Worm (Caenorhabditis elegans) whole organism, L4 larva: ENCODE results near the gene lido-1.
A peak's percentile ranks its signal among the peaks of the same experiment; 100 is the strongest.

Source experiments
- F49E8.2 ChIP-seq: sonication (generic microtip); optimal IDR thresholded peaks from 2 replicates; lab custom pipeline; 2016; ENCODE audit warnings: missing compliant biosample characterization, mild to moderate bottlenecking, missing genetic modification characterization, borderline replicate concordance
- T26A8.4 ChIP-seq: fragments of 200-800 bp; sonication (Bioruptor generic); IDR thresholded peaks from 2 replicates; pipeline ENCODE4 v1.3.6; 2022; ENCODE audit warnings: missing genetic modification characterization, missing compliant biosample characterization
- Y105C5A.15 ChIP-seq: fragments of 200-800 bp; sonication (Bioruptor generic); IDR thresholded peaks from 2 replicates; pipeline ENCODE4 v1.3.6; 2022; ENCODE audit warnings: missing genetic modification characterization, missing compliant biosample characterization
- Y48G9A.11 ChIP-seq: fragments of 200-800 bp; sonication (Bioruptor generic); IDR thresholded peaks from 2 replicates; pipeline ENCODE4 v1.3.6; 2022; ENCODE audit warnings: missing genetic modification reagents, missing genetic modification characterization, missing compliant biosample characterization
- ZK337.2 ChIP-seq: fragments of 200-800 bp; sonication (Bioruptor generic); IDR thresholded peaks from 2 replicates; pipeline ENCODE4 v1.3.6; 2022; ENCODE audit warnings: missing genetic modification reagents, missing genetic modification characterization, missing compliant biosample characterization
- aha-1 ChIP-seq: fragments of 150-350 bp; peaks from one replicate; lab custom pipeline; 2014; ENCODE audit warnings: missing biosample characterization, missing genetic modification characterization
- ama-1 ChIP-seq: fragments of 150-350 bp; optimal IDR thresholded peaks from 2 replicates; lab custom pipeline; 2014; ENCODE audit warnings: inconsistent platforms, mixed read lengths
- arid-1 ChIP-seq: fragments of 200-800 bp; sonication (Bioruptor generic); conservative IDR thresholded peaks from 2 replicates; pipeline ENCODE4 v1.3.6; 2022; ENCODE audit warnings: missing genetic modification reagents, missing genetic modification characterization, missing compliant biosample characterization
- attf-4 ChIP-seq: sonication (generic microtip); optimal IDR thresholded peaks from 3 replicates; lab custom pipeline; 2017; ENCODE audit warnings: missing biosample characterization, missing genetic modification characterization
- ceh-28 ChIP-seq: fragments of 150-350 bp; optimal IDR thresholded peaks from 2 replicates; lab custom pipeline; 2014; ENCODE audit warnings: missing biosample characterization, missing genetic modification reagents, missing genetic modification characterization
- ceh-44 ChIP-seq: fragments of 200-800 bp; sonication (Bioruptor generic); IDR thresholded peaks from 2 replicates; pipeline ENCODE4 v1.3.6; 2022; ENCODE audit warnings: missing genetic modification reagents, missing genetic modification characterization, missing compliant biosample characterization
- ceh-62 ChIP-seq: sonication (generic microtip); optimal IDR thresholded peaks from 2 replicates; lab custom pipeline; 2017; ENCODE audit warnings: missing biosample characterization, missing genetic modification characterization
- ceh-82 ChIP-seq: sonication (generic microtip); optimal IDR thresholded peaks from 2 replicates; lab custom pipeline; 2017; ENCODE audit warnings: missing biosample characterization, missing genetic modification characterization
- ces-1 ChIP-seq: fragments of 150-350 bp; sonication (generic microtip); optimal IDR thresholded peaks from 4 replicates; lab custom pipeline; 2014; ENCODE audit warnings: missing biosample characterization, missing genetic modification reagents, missing genetic modification characterization
- cey-2 ChIP-seq: sonication (generic microtip); optimal IDR thresholded peaks from 3 replicates; lab custom pipeline; 2017; ENCODE audit warnings: missing genetic modification characterization, mild to moderate bottlenecking, missing compliant biosample characterization, antibody characterized with exemption, borderline replicate concordance; ENCODE audit not compliant: insufficient read depth
- ctbp-1 ChIP-seq: fragments of 200-800 bp; sonication (Bioruptor generic); IDR thresholded peaks from 2 replicates; pipeline ENCODE4 v1.3.6; 2022; ENCODE audit warnings: missing genetic modification reagents, missing genetic modification characterization, missing compliant biosample characterization
- daf-16 ChIP-seq, 3 experiments: sonication (generic microtip); optimal IDR thresholded peaks; 2 replicates each; lab custom pipeline; 2016 to 2017; ENCODE audit warnings: missing genetic modification characterization in 3 of 3, missing genetic modification reagents in 3 of 3, mild to moderate bottlenecking in 2 of 3, missing compliant biosample characterization in 2 of 3, missing biosample characterization in 1 of 3, moderate library complexity in 1 of 3
- dmd-8 ChIP-seq: fragments of 200-800 bp; sonication (Bioruptor generic); IDR thresholded peaks from 2 replicates; pipeline ENCODE4 v1.3.6; 2022; ENCODE audit warnings: missing genetic modification characterization, missing compliant biosample characterization
- dpl-1 ChIP-seq: fragments of 150-350 bp; optimal IDR thresholded peaks from 2 replicates; lab custom pipeline; 2014; ENCODE audit warnings: missing biosample characterization, missing genetic modification reagents, missing genetic modification characterization
- egl-27 ChIP-seq: sonication (generic microtip); optimal IDR thresholded peaks from 3 replicates; lab custom pipeline; 2017; ENCODE audit warnings: missing biosample characterization, missing genetic modification reagents, missing genetic modification characterization
- fos-1 ChIP-seq: fragments of 150-350 bp; optimal IDR thresholded peaks from 2 replicates; lab custom pipeline; 2014; ENCODE audit warnings: missing biosample characterization, missing genetic modification characterization
- hif-1 ChIP-seq, 2 experiments: sonication (generic microtip); optimal IDR thresholded peaks; 2 replicates each; lab custom pipeline; 2016 to 2017; ENCODE audit warnings: missing compliant biosample characterization in 2 of 2, missing genetic modification characterization in 2 of 2, missing genetic modification reagents in 2 of 2, missing genotype in 2 of 2, mild to moderate bottlenecking in 1 of 2
- hlh-11 ChIP-seq: fragments of 200-800 bp; sonication (Bioruptor generic); optimal IDR thresholded peaks from 2 replicates; lab custom pipeline; 2018; ENCODE audit warnings: mild to moderate bottlenecking, missing genetic modification characterization, missing compliant biosample characterization
- hlh-30 ChIP-seq: sonication (generic microtip); optimal IDR thresholded peaks from 2 replicates; lab custom pipeline; 2017; ENCODE audit warnings: antibody characterized with exemption, mild to moderate bottlenecking, missing genetic modification characterization, missing compliant biosample characterization; ENCODE audit not compliant: insufficient read depth
- hmg-1.1 ChIP-seq: fragments of 200-800 bp; sonication (Bioruptor generic); IDR thresholded peaks from 2 replicates; pipeline ENCODE4 v1.3.6; 2022; ENCODE audit warnings: missing genetic modification reagents, missing genetic modification characterization, missing compliant biosample characterization
- lin-13 ChIP-seq: fragments of 150-350 bp; optimal IDR thresholded peaks from 2 replicates; lab custom pipeline; 2014; ENCODE audit warnings: missing biosample characterization, missing genetic modification reagents, missing genetic modification characterization
- lin-29 ChIP-seq: fragments of 200-800 bp; sonication (Bioruptor generic); IDR thresholded peaks from 2 replicates; pipeline ENCODE4 v1.3.6; 2022; ENCODE audit warnings: missing genetic modification reagents, missing genetic modification characterization, missing compliant biosample characterization
- lin-39 ChIP-seq: fragments of 150-350 bp; optimal IDR thresholded peaks from 2 replicates; lab custom pipeline; 2014; ENCODE audit warnings: missing biosample characterization, missing genetic modification reagents, missing genetic modification characterization
- lir-3 ChIP-seq: sonication (generic microtip); optimal IDR thresholded peaks from 2 replicates; lab custom pipeline; 2016; ENCODE audit warnings: mild to moderate bottlenecking, missing genetic modification characterization, missing compliant biosample characterization
- madf-9 ChIP-seq: fragments of 200-800 bp; sonication (Bioruptor generic); conservative IDR thresholded peaks from 2 replicates; pipeline ENCODE4 v1.3.6; 2022; ENCODE audit warnings: missing genetic modification reagents, missing genetic modification characterization, missing compliant biosample characterization
- mdl-1 ChIP-seq, 2 experiments: fragments of 150-350 bp in 1 of 2; sonication (generic microtip) in 1 of 2; optimal IDR thresholded peaks; 2 replicates each; lab custom pipeline; 2014 to 2017; ENCODE audit warnings: missing biosample characterization in 2 of 2, missing genetic modification characterization in 2 of 2
- mes-2 ChIP-seq: sonication (generic microtip); optimal IDR thresholded peaks from 2 replicates; lab custom pipeline; 2016; ENCODE audit warnings: missing genotype, mild to moderate bottlenecking, missing genetic modification characterization, missing compliant biosample characterization; ENCODE audit not compliant: poor library complexity, severe bottlenecking
- mxl-2 ChIP-seq: fragments of 200-800 bp; sonication (Bioruptor generic); conservative IDR thresholded peaks from 2 replicates; pipeline ENCODE4 v1.3.6; 2022; ENCODE audit warnings: missing genetic modification reagents, missing genetic modification characterization, missing compliant biosample characterization
- mxl-3 ChIP-seq: fragments of 200-800 bp; sonication (Bioruptor generic); optimal IDR thresholded peaks from 2 replicates; lab custom pipeline; 2018; ENCODE audit warnings: mild to moderate bottlenecking, missing genetic modification characterization, missing compliant biosample characterization
- nhr-10 ChIP-seq: fragments of 150-350 bp; optimal IDR thresholded peaks from 2 replicates; lab custom pipeline; 2014; ENCODE audit warnings: missing biosample characterization, missing genetic modification characterization
- nhr-102 ChIP-seq: sonication (generic microtip); optimal IDR thresholded peaks from 2 replicates; lab custom pipeline; 2016; ENCODE audit warnings: mild to moderate bottlenecking, missing genetic modification characterization, moderate library complexity, missing compliant biosample characterization
- nhr-237 ChIP-seq: sonication (generic microtip); optimal IDR thresholded peaks from 2 replicates; lab custom pipeline; 2017; ENCODE audit warnings: missing biosample characterization, missing genetic modification characterization
- nhr-25 ChIP-seq: sonication (generic microtip); optimal IDR thresholded peaks from 2 replicates; lab custom pipeline; 2017; ENCODE audit warnings: missing genetic modification characterization, mild to moderate bottlenecking, missing compliant biosample characterization, antibody characterized with exemption, moderate library complexity, borderline replicate concordance; ENCODE audit not compliant: insufficient read depth
- nhr-28 ChIP-seq: fragments of 150-350 bp; optimal IDR thresholded peaks from 2 replicates; lab custom pipeline; 2014; ENCODE audit warnings: missing biosample characterization, missing genetic modification characterization
- nhr-48 ChIP-seq: sonication (generic microtip); optimal IDR thresholded peaks from 2 replicates; lab custom pipeline; 2016; ENCODE audit warnings: mild to moderate bottlenecking, missing genetic modification characterization, missing compliant biosample characterization
- nhr-76 ChIP-seq: fragments of 150-350 bp; optimal IDR thresholded peaks from 2 replicates; lab custom pipeline; 2014; ENCODE audit warnings: missing biosample characterization, missing genetic modification characterization
- nhr-77 ChIP-seq: fragments of 150-350 bp; optimal IDR thresholded peaks from 2 replicates; lab custom pipeline; 2014; ENCODE audit warnings: missing biosample characterization, missing genetic modification characterization
- php-3 ChIP-seq: fragments of 200-800 bp; sonication (Bioruptor generic); IDR thresholded peaks from 2 replicates; pipeline ENCODE4 v1.3.6; 2022; ENCODE audit warnings: missing genetic modification reagents, missing genetic modification characterization, missing compliant biosample characterization
- saeg-2 ChIP-seq: fragments of 200-800 bp; sonication (Bioruptor generic); IDR thresholded peaks from 2 replicates; pipeline ENCODE4 v1.3.6; 2022; ENCODE audit warnings: missing genetic modification reagents, missing genetic modification characterization, missing compliant biosample characterization
- sdz-12 ChIP-seq: fragments of 200-800 bp; sonication (Bioruptor generic); optimal IDR thresholded peaks from 2 replicates; lab custom pipeline; 2018; ENCODE audit warnings: mild to moderate bottlenecking, missing genetic modification characterization, missing compliant biosample characterization
- tag-97 ChIP-seq: fragments of 200-800 bp; sonication (Bioruptor generic); IDR thresholded peaks from 2 replicates; pipeline ENCODE4 v1.3.6; 2022; ENCODE audit warnings: missing genetic modification characterization, missing compliant biosample characterization
- tra-1 ChIP-seq: fragments of 200-800 bp; sonication (Bioruptor generic); IDR thresholded peaks from 2 replicates; pipeline ENCODE4 v1.3.6; 2022; ENCODE audit warnings: missing genetic modification reagents, missing genetic modification characterization, missing compliant biosample characterization
- unc-62 ChIP-seq, 3 experiments: fragments of 150-350 bp in 1 of 3; sonication (generic microtip); optimal IDR thresholded peaks in 2 of 3; peaks in 1 of 3; 1 replicate in 1 of 3; 2 replicates in 2 of 3; lab custom pipeline; 2014 to 2017; ENCODE audit warnings: missing biosample characterization in 3 of 3, missing genetic modification characterization in 3 of 3, missing genetic modification reagents in 3 of 3, missing genotype in 1 of 3
- zag-1 ChIP-seq: fragments of 150-350 bp; optimal IDR thresholded peaks from 2 replicates; lab custom pipeline; 2014; ENCODE audit warnings: missing biosample characterization, missing genetic modification characterization
- zip-11 ChIP-seq: fragments of 200-800 bp; sonication (Bioruptor generic); IDR thresholded peaks from 2 replicates; pipeline ENCODE4 v1.3.6; 2022; ENCODE audit warnings: missing genetic modification characterization, missing compliant biosample characterization
- zip-2 ChIP-seq: fragments of 150-350 bp; optimal IDR thresholded peaks from 2 replicates; lab custom pipeline; 2014; ENCODE audit warnings: missing biosample characterization, missing genetic modification characterization

lido-1 gene

DNA sequence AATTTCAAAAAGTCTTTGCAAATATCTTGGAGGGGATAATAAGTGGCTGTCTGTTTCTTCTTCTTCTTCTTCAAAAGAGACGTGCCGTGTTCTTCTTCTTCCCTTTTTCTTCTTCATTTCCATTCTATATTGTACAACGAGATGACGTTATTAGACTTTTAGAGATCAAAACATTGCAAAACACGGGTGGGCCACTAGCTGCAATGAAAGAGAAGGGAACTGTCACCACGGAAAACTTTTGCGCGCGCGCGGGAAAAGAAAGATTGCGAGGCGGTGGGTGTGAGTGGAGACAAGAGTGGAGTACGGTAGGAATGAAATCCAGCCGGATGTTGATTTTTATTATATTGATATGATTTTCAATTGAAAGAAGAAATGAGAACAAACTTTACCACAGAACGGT, 42.2 kb downstream of the lido-1 start:
- TF ChIP-seq cey-2 (tag; lab: Kevin White, UChicago) (no peak), ZK337.2 (GFP tag; lab: Robert Waterston, UW) (no peak), madf-9 (GFP tag; lab: Robert Waterston, UW) (no peak), ceh-28 (tag; lab: Kevin White, UChicago) (no peak), mes-2 (tag; lab: Kevin White, UChicago) (peak; percentile 15), nhr-48 (no peak), nhr-25 (no peak), mxl-3 (no peak), nhr-10 (tag; lab: Kevin White, UChicago) (no peak), lin-13 (no peak), tag-97 (no peak), lin-39 (tag; lab: Kevin White, UChicago) (no peak), tra-1 (no peak), nhr-102 (tag; lab: Kevin White, UChicago) (no peak), ceh-82 (no peak), lir-3 (tag; lab: Kevin White, UChicago) (no peak), aha-1 (tag; lab: Kevin White, UChicago) (peak; percentile 44), unc-62 (GFP tag; optimal IDR thresholded peaks at IDR 0.05 in 1 of 2; lab: Kevin White, UChicago) (peak in 1 of 2 experiments; percentile 97), unc-62 (tag; optimal IDR thresholded peaks at IDR 0.05; lab: Kevin White, UChicago) (no peak), F49E8.2 (tag; lab: Kevin White, UChicago) (no peak), sdz-12 (GFP tag; lab: Kevin White, UChicago) (no peak), dmd-8 (GFP tag; lab: Robert Waterston, UW) (no peak), arid-1 (GFP tag; lab: Robert Waterston, UW) (no peak), lin-29 (GFP tag; lab: Robert Waterston, UW) (no peak), ces-1 (GFP tag; lab: Kevin White, UChicago) (no peak), hif-1 (tag; optimal IDR thresholded peaks at IDR 0.05; lab: Kevin White, UChicago) (no peak), mxl-2 (no peak), zag-1 (no peak), mdl-1 (tag; optimal IDR thresholded peaks at IDR 0.05; lab: Kevin White, UChicago) (peak in 1 of 2 experiments; percentile 22), dpl-1 (GFP tag; lab: Kevin White, UChicago) (peak; percentile 19), nhr-237 (no peak), daf-16 (GFP tag; optimal IDR thresholded peaks at IDR 0.05; lab: Kevin White, UChicago) (no peak), daf-16 (tag; optimal IDR thresholded peaks at IDR 0.05; lab: Kevin White, UChicago) (no peak), nhr-76 (no peak), zip-11 (GFP tag; lab: Robert Waterston, UW) (no peak), T26A8.4 (no peak), Y105C5A.15 (GFP tag; lab: Robert Waterston, UW) (no peak), attf-4 (tag; lab: Kevin White, UChicago) (no peak), zip-2 (tag; lab: Kevin White, UChicago) (no peak), ama-1 (lab: Kevin White, UChicago) (no peak), ceh-62 (tag; lab: Kevin White, UChicago) (no peak), Y48G9A.11 (GFP tag; lab: Robert Waterston, UW) (no peak), egl-27 (tag; lab: Kevin White, UChicago) (no peak), php-3 (no peak), fos-1 (tag; lab: Kevin White, UChicago) (no peak), hlh-30 (tag; lab: Kevin White, UChicago) (peak; percentile 25), ctbp-1 (GFP tag; lab: Robert Waterston, UW) (no peak), ceh-44 (GFP tag; lab: Robert Waterston, UW) (no peak), nhr-28 (peak; percentile 56), saeg-2 (no peak), nhr-77 (tag; lab: Kevin White, UChicago) (no peak), hlh-11 (tag; lab: Kevin White, UChicago) (peak; percentile 35), hmg-1.1 (GFP tag; lab: Robert Waterston, UW) (no peak)
